Fruit fly (Drosophila melanogaster): ENCODE results near the gene Srg1.

Gene Srg1

DNA sequence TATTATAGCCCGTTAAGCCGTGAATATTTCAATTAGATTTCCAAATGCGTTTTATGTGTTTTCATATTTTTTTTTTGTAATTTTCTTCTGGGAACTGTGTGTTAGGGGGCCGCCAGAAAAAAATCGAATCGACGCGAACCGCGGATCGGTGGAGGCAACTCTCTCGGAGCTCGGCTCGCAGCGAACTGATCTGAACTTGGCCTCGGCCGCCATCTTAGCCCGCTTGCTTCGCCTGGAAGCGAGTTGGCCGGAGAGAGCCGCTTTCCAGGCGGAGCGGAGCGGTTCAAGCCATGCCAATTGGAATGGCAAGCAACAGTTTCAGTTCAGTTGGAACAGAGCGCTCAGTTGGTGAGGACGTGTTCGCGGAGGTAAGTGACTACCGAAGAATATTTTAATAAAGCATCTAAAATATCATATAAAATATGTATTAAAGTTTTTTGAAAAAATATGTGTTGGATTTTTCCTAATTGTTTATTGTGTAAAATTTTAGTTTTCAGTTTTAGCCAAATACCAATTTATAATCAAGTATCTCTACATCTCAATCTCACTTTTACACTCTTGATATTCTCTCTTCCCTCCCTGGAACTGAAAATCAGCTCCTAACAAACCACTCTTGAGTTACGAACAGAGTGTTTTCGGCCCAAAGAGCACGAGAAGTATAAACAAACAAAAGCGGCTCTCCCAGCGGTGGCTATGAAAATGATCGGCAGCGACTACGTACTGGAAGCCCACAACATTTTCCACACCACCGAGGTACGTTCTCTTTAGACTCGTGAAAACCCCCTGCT, 30.1 kb upstream of the Srg1 start, which contains the start of the genes CG31121 and CG11069:
Gene CG31121 (minus strand): TSS at position 187 of the 788 bp plus-strand sequence.
Gene CG11069 (plus strand): TSS at position 324 of the 788 bp plus-strand sequence.
- TF ChIP-seq topi (GFP tag; optimal IDR thresholded peaks at IDR 0.05) (peak; percentile 10), CG6163 (GFP tag; IDR thresholded peaks at IDR 0.05) (peak; percentile 28; the same call in 1 of the 3 replicates), fd85E (GFP tag; optimal IDR thresholded peaks at IDR 0.05) (no peak), CG8119 (GFP tag; IDR thresholded peaks at IDR 0.05) (peak; percentile 29; the same call in 2 of the 3 replicates), Sox102F (GFP tag; optimal IDR thresholded peaks at IDR 0.05) (no peak), net (GFP tag; optimal IDR thresholded peaks at IDR 0.05) (peak; percentile 9), salr (GFP tag; optimal IDR thresholded peaks at IDR 0.05) (no peak), ss (GFP tag; optimal IDR thresholded peaks at IDR 0.05) (peak in 1 of 2 experiments; percentile 3), CG1621 (tag; optimal IDR thresholded peaks at IDR 0.05) (peak; percentile 1), CG9139 (GFP tag; optimal IDR thresholded peaks at IDR 0.05) (no peak), cyc (GFP tag; optimal IDR thresholded peaks at IDR 0.05) (no peak), CG3919 (GFP tag; optimal IDR thresholded peaks at IDR 0.05) (peak; percentile 6), Gug (GFP tag; IDR thresholded peaks at IDR 0.05) (no peak), eg (GFP tag; IDR thresholded peaks at IDR 0.05) (peak; percentile 59; the same call in 1 of the 3 replicates), fd59A (GFP tag; optimal IDR thresholded peaks at IDR 0.05) (no peak), CG11762 (GFP tag; optimal IDR thresholded peaks at IDR 0.05; ENCODE audit: insufficient read depth) (peak; percentile 3), Eip78C (GFP tag) (peak; percentile 68), acj6 (GFP tag; optimal IDR thresholded peaks at IDR 0.05) (no peak), dsx (GFP tag; optimal IDR thresholded peaks at IDR 0.05; ENCODE audit: poor library complexity, severe bottlenecking) (peak; percentile 9), CG15336 (GFP tag; IDR thresholded peaks at IDR 0.05) (no peak)

DNA sequence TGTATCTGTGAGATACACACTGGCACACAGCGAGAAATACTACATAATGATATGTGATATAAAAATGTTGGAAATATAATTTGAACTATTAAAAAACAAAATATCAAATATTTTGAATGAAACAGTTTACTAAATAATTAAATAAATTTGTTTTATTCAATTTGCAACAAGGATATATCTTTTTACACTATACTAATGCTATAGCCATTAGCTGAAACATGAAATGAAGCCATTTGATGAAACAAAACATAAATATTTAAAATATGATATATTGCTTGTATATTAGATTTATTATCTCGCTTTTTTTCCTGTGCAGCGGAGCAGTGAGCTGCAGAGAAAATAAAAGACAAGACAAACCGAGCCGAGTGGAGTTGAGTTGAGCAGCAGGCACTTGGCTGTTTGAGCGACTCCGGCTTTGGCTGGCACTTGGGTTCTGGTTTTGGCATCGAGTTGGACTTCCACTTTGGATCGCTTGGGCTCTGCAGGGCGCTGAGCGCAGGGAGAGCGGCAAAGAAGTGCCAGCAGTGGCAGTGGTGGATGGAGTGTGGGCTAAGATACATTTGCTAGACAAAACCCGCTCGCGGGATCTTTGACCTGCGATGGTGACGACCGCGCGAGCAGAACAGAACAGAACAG, 28.9 kb upstream of the Srg1 start:
- peak; percentile 81 for TF ChIP-seq CG10669 (GFP tag; optimal IDR thresholded peaks at IDR 0.05)
- TF ChIP-seq Lpt (GFP tag; optimal IDR thresholded peaks at IDR 0.05) = peak; percentile 94
- peak; percentile 86 for TF ChIP-seq OdsH (GFP tag; optimal IDR thresholded peaks at IDR 0.05)
- peak; percentile 91 for TF ChIP-seq dsx (GFP tag; optimal IDR thresholded peaks at IDR 0.05; ENCODE audit: poor library complexity, severe bottlenecking)
- peak; percentile 88 for TF ChIP-seq CG10631 (GFP tag; optimal IDR thresholded peaks at IDR 0.05)
- TF ChIP-seq Ets96B (tag; optimal IDR thresholded peaks at IDR 0.05) = peak; percentile 93
- peak; percentile 53 for TF ChIP-seq Eip75B (GFP tag; optimal IDR thresholded peaks at IDR 0.05)
- peak; percentile 84 to 86 for TF ChIP-seq ss (GFP tag; optimal IDR thresholded peaks at IDR 0.05)
- peak; percentile 68 for TF ChIP-seq pdm3 (GFP tag; optimal IDR thresholded peaks at IDR 0.05)
- TF ChIP-seq Met (GFP tag; optimal IDR thresholded peaks at IDR 0.05) = peak; percentile 83
- TF ChIP-seq CG8632 (GFP tag; optimal IDR thresholded peaks at IDR 0.05) = peak; percentile 79
- peak; percentile 81 for TF ChIP-seq acj6 (GFP tag; optimal IDR thresholded peaks at IDR 0.05)
- peak; percentile 81; the same call in 2 of the 3 replicates for TF ChIP-seq CG6163 (GFP tag; IDR thresholded peaks at IDR 0.05)
- peak; percentile 39 for TF ChIP-seq Sox15 (GFP tag; optimal IDR thresholded peaks at IDR 0.05)
- peak; percentile 80 for TF ChIP-seq CG11762 (GFP tag; optimal IDR thresholded peaks at IDR 0.05; ENCODE audit: insufficient read depth)
- no peak for TF ChIP-seq Eip93F (GFP tag; optimal IDR thresholded peaks at IDR 0.05)
- peak; percentile 91 for TF ChIP-seq CG6808 (GFP tag; optimal IDR thresholded peaks at IDR 0.05)
- peak; percentile 84 for TF ChIP-seq eg (GFP tag; IDR thresholded peaks at IDR 0.05)
- TF ChIP-seq Hr38 (GFP tag; optimal IDR thresholded peaks at IDR 0.05) = no peak
- peak; percentile 91 for TF ChIP-seq spab (GFP tag; optimal IDR thresholded peaks at IDR 0.05)
- TF ChIP-seq CG32006 (GFP tag; optimal IDR thresholded peaks at IDR 0.05) = peak; percentile 90
- TF ChIP-seq Eip78C (GFP tag) = peak; percentile 95
- TF ChIP-seq Hr39 (GFP tag; optimal IDR thresholded peaks at IDR 0.05) = peak; percentile 22
- peak; percentile 74 for TF ChIP-seq CG9139 (GFP tag; optimal IDR thresholded peaks at IDR 0.05)
- TF ChIP-seq CG8119 (GFP tag; IDR thresholded peaks at IDR 0.05) = peak; percentile 95
- TF ChIP-seq esn (GFP tag; optimal IDR thresholded peaks at IDR 0.05) = peak; percentile 88
- TF ChIP-seq CG34406 (GFP tag; optimal IDR thresholded peaks at IDR 0.05) = peak; percentile 82
- TF ChIP-seq vri (GFP tag; optimal IDR thresholded peaks at IDR 0.05) = peak; percentile 42
- peak; percentile 87 for TF ChIP-seq svp (GFP tag)
- peak; percentile 77 for TF ChIP-seq Smox (GFP tag; optimal IDR thresholded peaks at IDR 0.05)
- peak; percentile 55 for TF ChIP-seq lz (GFP tag; optimal IDR thresholded peaks at IDR 0.05)
- TF ChIP-seq achi (GFP tag; optimal IDR thresholded peaks at IDR 0.05) = peak; percentile 90
- peak; percentile 64 for TF ChIP-seq fkh (GFP tag; optimal IDR thresholded peaks at IDR 0.05)
- TF ChIP-seq CG6792 (GFP tag; optimal IDR thresholded peaks at IDR 0.05) = peak; percentile 80
- TF ChIP-seq Blimp-1 (GFP tag; optimal IDR thresholded peaks at IDR 0.05) = peak; percentile 69
